Fruit fly (Drosophila melanogaster) whole organism, embryonic: ENCODE measurements around the gene PIG-U.

Experiments
- Atf6 ChIP-seq: fragments of 200-800 bp; sonication (Bioruptor generic); IDR thresholded peaks from 2 replicates; pipeline ENCODE4 v1.3.6; 2022; ENCODE audit warnings: missing biosample characterization, missing genetic modification characterization
- Bgb ChIP-seq: fragments of 200-800 bp; sonication (Bioruptor generic); IDR thresholded peaks from 2 replicates; pipeline ENCODE4 v1.3.6; 2022; ENCODE audit warnings: missing biosample characterization, missing genetic modification characterization; ENCODE audit not compliant: partially characterized antibody
- BtbVII ChIP-seq: fragments of 200-800 bp; sonication (Bioruptor generic); optimal IDR thresholded peaks from 3 replicates; lab custom pipeline; 2017; ENCODE audit warnings: missing biosample characterization, mild to moderate bottlenecking, missing genetic modification characterization
- CG10267 ChIP-seq: fragments of 200-800 bp; sonication (Bioruptor generic); optimal IDR thresholded peaks from 2 replicates; lab custom pipeline; 2018; ENCODE audit warnings: missing biosample characterization, mild to moderate bottlenecking, missing genetic modification characterization, moderate library complexity
- CG12769 ChIP-seq: fragments of 200-800 bp; sonication (Bioruptor generic); optimal IDR thresholded peaks from 2 replicates; lab custom pipeline; 2019; ENCODE audit warnings: missing biosample characterization, mild to moderate bottlenecking, missing genetic modification characterization, moderate library complexity
- CG14014 ChIP-seq: fragments of 200-800 bp; sonication (Bioruptor generic); IDR thresholded peaks from 2 replicates; pipeline ENCODE4 v1.3.6; 2022; ENCODE audit warnings: missing biosample characterization, missing genetic modification characterization
- CG14667 ChIP-seq: fragments of 200-800 bp; sonication (Bioruptor generic); IDR thresholded peaks from 2 replicates; pipeline ENCODE4 v1.3.6; 2022; ENCODE audit warnings: missing biosample characterization, missing genetic modification characterization
- CG1603 ChIP-seq: fragments of 200-800 bp; sonication (Bioruptor generic); optimal IDR thresholded peaks from 2 replicates; lab custom pipeline; 2019; ENCODE audit warnings: missing biosample characterization, mild to moderate bottlenecking, missing genetic modification characterization, moderate library complexity
- CG16815 ChIP-seq: fragments of 200-800 bp; sonication (Bioruptor generic); optimal IDR thresholded peaks from 3 replicates; lab custom pipeline; 2017; ENCODE audit warnings: missing biosample characterization, mild to moderate bottlenecking, missing genetic modification characterization
- CG17829 ChIP-seq: fragments of 200-800 bp; optimal IDR thresholded peaks from 2 replicates; lab custom pipeline; 2019; ENCODE audit warnings: missing biosample characterization, mild to moderate bottlenecking, missing genetic modification characterization, moderate library complexity
- CG18619 ChIP-seq: fragments of 200-800 bp; sonication (Bioruptor generic); optimal IDR thresholded peaks from 3 replicates; lab custom pipeline; 2017; ENCODE audit warnings: missing biosample characterization, mild to moderate bottlenecking, missing genetic modification characterization
- CG18764 ChIP-seq: fragments of 200-800 bp; sonication (Bioruptor generic); optimal IDR thresholded peaks from 3 replicates; lab custom pipeline; 2016; ENCODE audit warnings: missing biosample characterization, missing genetic modification characterization
- CG2199 ChIP-seq: fragments of 200-800 bp; sonication (Bioruptor generic); IDR thresholded peaks from 3 replicates; pipeline ENCODE4 v1.3.6; 2022; ENCODE audit warnings: missing biosample characterization, missing genetic modification characterization
- CG2875 ChIP-seq: fragments of 200-800 bp; sonication (Bioruptor generic); optimal IDR thresholded peaks from 2 replicates; lab custom pipeline; 2017; ENCODE audit warnings: missing biosample characterization, mild to moderate bottlenecking, missing genetic modification characterization, missing genetic modification reagents
- CG34422 ChIP-seq: fragments of 200-800 bp; sonication (Bioruptor generic); IDR thresholded peaks from 3 replicates; pipeline ENCODE4 v1.3.6; 2022; ENCODE audit warnings: missing biosample characterization, missing genetic modification characterization
- CG3838 ChIP-seq: fragments of 200-800 bp; sonication (Bioruptor generic); optimal IDR thresholded peaks from 3 replicates; lab custom pipeline; 2016; ENCODE audit warnings: missing biosample characterization, missing genetic modification characterization
- CG42726 ChIP-seq: fragments of 200-800 bp; sonication (Bioruptor generic); IDR thresholded peaks from 2 replicates; pipeline ENCODE4 v1.3.6; 2022; ENCODE audit warnings: missing biosample characterization, missing genetic modification characterization; ENCODE audit not compliant: partially characterized antibody
- CG4617 ChIP-seq: fragments of 200-800 bp; sonication (Bioruptor generic); optimal IDR thresholded peaks from 3 replicates; lab custom pipeline; 2016; ENCODE audit warnings: missing biosample characterization, missing genetic modification characterization, borderline replicate concordance
- CG4707 ChIP-seq: fragments of 200-800 bp; sonication (Bioruptor generic); optimal IDR thresholded peaks from 2 replicates; lab custom pipeline; 2018; ENCODE audit warnings: missing biosample characterization, mild to moderate bottlenecking, missing genetic modification characterization, moderate library complexity
- CG6654 ChIP-seq: fragments of 200-800 bp; sonication (Bioruptor generic); optimal IDR thresholded peaks from 2 replicates; lab custom pipeline; 2017; ENCODE audit warnings: missing biosample characterization, mild to moderate bottlenecking, missing genetic modification characterization
- CG6765 ChIP-seq: fragments of 200-800 bp; sonication (Bioruptor generic); optimal IDR thresholded peaks from 3 replicates; lab custom pipeline; 2017; ENCODE audit warnings: missing biosample characterization, mild to moderate bottlenecking, missing genetic modification characterization
- CG7745 ChIP-seq: fragments of 200-800 bp; sonication (Bioruptor generic); optimal IDR thresholded peaks from 2 replicates; lab custom pipeline; 2018; ENCODE audit warnings: missing biosample characterization, mild to moderate bottlenecking, missing genetic modification characterization, moderate library complexity
- CG9727 ChIP-seq: fragments of 200-800 bp; sonication (Bioruptor generic); optimal IDR thresholded peaks from 3 replicates; lab custom pipeline; 2017; ENCODE audit warnings: missing biosample characterization, mild to moderate bottlenecking, missing genetic modification characterization
- CG9797 ChIP-seq: fragments of 200-800 bp; sonication (Bioruptor generic); optimal IDR thresholded peaks from 3 replicates; lab custom pipeline; 2018; ENCODE audit warnings: missing biosample characterization, mild to moderate bottlenecking, missing genetic modification characterization
- Dad ChIP-seq: fragments of 200-800 bp; sonication (Bioruptor generic); optimal IDR thresholded peaks from 3 replicates; lab custom pipeline; 2016; ENCODE audit warnings: missing biosample characterization, missing genetic modification characterization
- Fer1 ChIP-seq: fragments of 200-800 bp; sonication (Bioruptor generic); optimal IDR thresholded peaks from 2 replicates; lab custom pipeline; 2017; ENCODE audit warnings: missing biosample characterization, mild to moderate bottlenecking, missing genetic modification characterization
- HmgZ ChIP-seq: fragments of 200-800 bp; sonication (Bioruptor generic); optimal IDR thresholded peaks from 2 replicates; lab custom pipeline; 2018; ENCODE audit warnings: missing biosample characterization, mild to moderate bottlenecking, missing genetic modification characterization
- MBD-R2 ChIP-seq: fragments of 200-800 bp; sonication (Bioruptor generic); IDR thresholded peaks from 2 replicates; pipeline ENCODE4 v1.3.6; 2022; ENCODE audit warnings: missing biosample characterization, missing genetic modification characterization
- Mad ChIP-seq: fragments of 200-800 bp; sonication (Bioruptor generic); optimal IDR thresholded peaks from 2 replicates; lab custom pipeline; 2016; ENCODE audit warnings: missing biosample characterization, missing genetic modification characterization
- NC2α ChIP-seq: fragments of 200-800 bp; sonication (Bioruptor generic); optimal IDR thresholded peaks from 2 replicates; lab custom pipeline; 2016; ENCODE audit warnings: missing biosample characterization, missing genetic modification characterization
- Neu2 ChIP-seq: fragments of 200-800 bp; sonication (Bioruptor generic); optimal IDR thresholded peaks from 3 replicates; lab custom pipeline; 2016; ENCODE audit warnings: missing biosample characterization, missing genetic modification characterization, borderline replicate concordance
- Nf-YA ChIP-seq: fragments of 200-800 bp; sonication (Bioruptor generic); IDR thresholded peaks from 2 replicates; pipeline ENCODE4 v1.3.6; 2022; ENCODE audit warnings: missing biosample characterization, missing genetic modification characterization
- Nf-YC ChIP-seq: fragments of 200-800 bp; optimal IDR thresholded peaks from 3 replicates; lab custom pipeline; 2019; ENCODE audit warnings: missing biosample characterization, mild to moderate bottlenecking, missing genetic modification characterization, moderate library complexity
- Pdp1 ChIP-seq, 2 experiments: fragments of 200-800 bp; sonication (Bioruptor generic); optimal IDR thresholded peaks; 3 replicates each; lab custom pipeline; 2016; ENCODE audit warnings: missing biosample characterization in 2 of 2, missing genetic modification characterization in 2 of 2, mild to moderate bottlenecking in 1 of 2, moderate library complexity in 1 of 2
- Rfx ChIP-seq: fragments of 200-800 bp; sonication (Bioruptor generic); IDR thresholded peaks from 2 replicates; pipeline ENCODE4 v1.3.6; 2022; ENCODE audit warnings: missing biosample characterization, missing genetic modification characterization
- Scr ChIP-seq: fragments of 200-800 bp; sonication (Bioruptor generic); IDR thresholded peaks from 2 replicates; pipeline ENCODE4 v1.3.6; 2022; ENCODE audit warnings: missing biosample characterization, missing genetic modification characterization; ENCODE audit not compliant: partially characterized antibody
- Tbp ChIP-seq: fragments of >200 bp; optimal IDR thresholded peaks from 2 replicates; lab custom pipeline; 2018; ENCODE audit warnings: missing biosample characterization, missing genetic modification characterization
- bigmax ChIP-seq: fragments of 200-800 bp; sonication (Bioruptor generic); optimal IDR thresholded peaks from 2 replicates; lab custom pipeline; 2018; ENCODE audit warnings: missing biosample characterization, mild to moderate bottlenecking, missing genetic modification characterization
- bowl ChIP-seq: fragments of 200-800 bp; sonication (Bioruptor generic); IDR thresholded peaks from 2 replicates; pipeline ENCODE4 v1.3.6; 2022; ENCODE audit warnings: missing biosample characterization, missing genetic modification characterization
- gfzf ChIP-seq: fragments of 200-800 bp; sonication (Bioruptor generic); optimal IDR thresholded peaks from 2 replicates; lab custom pipeline; 2016; ENCODE audit warnings: missing biosample characterization, mild to moderate bottlenecking, missing genetic modification characterization, moderate library complexity
- hbn ChIP-seq: fragments of 200-800 bp; sonication (Bioruptor generic); IDR thresholded peaks from 2 replicates; pipeline ENCODE4 v1.3.6; 2022; ENCODE audit warnings: missing biosample characterization, missing genetic modification characterization; ENCODE audit not compliant: partially characterized antibody
- jing ChIP-seq: fragments of 200-800 bp; sonication (Bioruptor generic); optimal IDR thresholded peaks from 2 replicates; lab custom pipeline; 2018; ENCODE audit warnings: missing biosample characterization, mild to moderate bottlenecking, missing genetic modification characterization
- ken ChIP-seq: fragments of 200-800 bp; sonication (Bioruptor generic); IDR thresholded peaks from 3 replicates; pipeline ENCODE4 v1.3.6; 2022; ENCODE audit warnings: missing biosample characterization, missing genetic modification characterization
- onecut ChIP-seq: fragments of 200-800 bp; sonication (Bioruptor generic); IDR thresholded peaks from 2 replicates; pipeline ENCODE4 v1.3.6; 2022; ENCODE audit warnings: missing biosample characterization, missing genetic modification characterization
- ssp ChIP-seq: fragments of 200-800 bp; sonication (Bioruptor generic); IDR thresholded peaks from 2 replicates; pipeline ENCODE4 v1.3.6; 2022; ENCODE audit warnings: missing biosample characterization, missing genetic modification characterization
- trh ChIP-seq: fragments of 200-800 bp; sonication (Bioruptor generic); optimal IDR thresholded peaks from 2 replicates; lab custom pipeline; 2016; ENCODE audit warnings: missing biosample characterization, missing genetic modification characterization
- unpg ChIP-seq: fragments of 200-800 bp; sonication (Bioruptor generic); optimal IDR thresholded peaks from 3 replicates; lab custom pipeline; 2018; ENCODE audit warnings: missing biosample characterization, mild to moderate bottlenecking, missing genetic modification characterization, moderate library complexity
- wdn ChIP-seq: fragments of 200-800 bp; sonication (Bioruptor generic); IDR thresholded peaks from 2 replicates; pipeline ENCODE4 v1.3.6; 2022; ENCODE audit warnings: missing biosample characterization, missing genetic modification characterization
- z ChIP-seq: fragments of 200-800 bp; sonication (Bioruptor generic); IDR thresholded peaks from 3 replicates; pipeline ENCODE4 v1.3.6; 2022; ENCODE audit warnings: missing biosample characterization, missing genetic modification characterization
- zf30C ChIP-seq: fragments of 200-800 bp; sonication (Bioruptor generic); optimal IDR thresholded peaks from 3 replicates; lab custom pipeline; 2018; ENCODE audit warnings: missing biosample characterization, mild to moderate bottlenecking, missing genetic modification characterization

Gene PIG-U

DNA sequence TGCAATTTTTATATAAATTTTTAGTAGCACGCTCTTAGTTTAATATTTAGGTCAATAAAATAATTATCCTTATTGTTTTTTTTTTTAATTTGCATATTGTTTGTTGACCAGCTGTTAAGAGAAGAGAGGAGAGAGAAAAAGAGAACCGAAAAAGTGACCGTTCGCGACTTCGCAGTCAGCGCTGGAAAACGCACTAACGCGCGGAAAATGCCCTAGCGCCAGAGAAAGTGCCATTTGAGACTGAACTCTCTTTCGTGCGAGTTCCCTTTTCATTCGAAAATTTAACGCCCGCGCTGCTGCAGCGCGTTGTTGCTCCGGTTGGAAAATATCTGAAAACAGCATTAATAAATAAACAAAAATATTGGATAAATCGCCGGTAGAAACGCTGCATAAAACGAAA lies 28.2 kb downstream of the PIG-U start (continued):
- no peak for TF ChIP-seq bowl (GFP tag; lab: Robert Waterston, UW)
- peak; percentile 55 for TF ChIP-seq CG1603 (tag; lab: Kevin White, UChicago)
- no peak for TF ChIP-seq CG4707 (GFP tag; lab: Kevin White, UChicago)
- TF ChIP-seq CG2875 (GFP tag; lab: Kevin White, UChicago), result peak; percentile 41
- TF ChIP-seq onecut (GFP tag; lab: Robert Waterston, UW), result peak; percentile 58
- peak; percentile 42 for TF ChIP-seq CG17829
- TF ChIP-seq HmgZ (tag; lab: Kevin White, UChicago), result peak; percentile 31
- TF ChIP-seq Bgb (GFP tag; lab: Robert Waterston, UW), result peak; percentile 37; the same call in 1 of the 2 replicates
- TF ChIP-seq Dad (GFP tag; lab: Kevin White, UChicago), result no peak
- TF ChIP-seq ken (GFP tag; lab: Robert Waterston, UW), result 0 out of 3 replicates have a peak, but pooled peaks have one; percentile 16
- TF ChIP-seq CG9727 (GFP tag; lab: Kevin White, UChicago), result peak; percentile 13
- TF ChIP-seq MBD-R2 (GFP tag; lab: Robert Waterston, UW), result no peak
- TF ChIP-seq CG6654, result no peak
- peak; percentile 1 for TF ChIP-seq Mad (GFP tag; lab: Kevin White, UChicago)
- TF ChIP-seq CG18619 (GFP tag; lab: Kevin White, UChicago), result no peak
- TF ChIP-seq jing (GFP tag; lab: Kevin White, UChicago), result no peak
- no peak for TF ChIP-seq CG7745 (tag; lab: Kevin White, UChicago)
- no peak for TF ChIP-seq ssp
- no peak for TF ChIP-seq Nf-YC (tag; lab: Kevin White, UChicago)
- peak; percentile 55; the same call in 1 of the 3 replicates for TF ChIP-seq z (GFP tag; lab: Robert Waterston, UW)
- peak; percentile 3 for TF ChIP-seq CG4617
- TF ChIP-seq CG3838 (GFP tag; lab: Kevin White, UChicago), result no peak
- no peak for TF ChIP-seq BtbVII
- TF ChIP-seq Neu2, result no peak
- TF ChIP-seq Scr (GFP tag; lab: Robert Waterston, UW), result peak; percentile 29; the same call in 1 of the 2 replicates
- peak; percentile 37; the same call in 1 of the 2 replicates for TF ChIP-seq Rfx
- no peak for TF ChIP-seq unpg (GFP tag; lab: Kevin White, UChicago)
- TF ChIP-seq gfzf (GFP tag; lab: Kevin White, UChicago), result peak; percentile 92
- TF ChIP-seq CG18764 (GFP tag; lab: Kevin White, UChicago), result no peak
- no peak for TF ChIP-seq hbn (GFP tag; lab: Robert Waterston, UW)
- peak in 1 of 2 experiments; percentile 30 for TF ChIP-seq Pdp1 (GFP tag; optimal IDR thresholded peaks at IDR 0.05; lab: Kevin White, UChicago)
- TF ChIP-seq zf30C (GFP tag; lab: Kevin White, UChicago), result peak; percentile 6
- TF ChIP-seq CG34422 (GFP tag; lab: Robert Waterston, UW), result peak; percentile 10; the same call in 1 of the 3 replicates
- no peak for TF ChIP-seq CG14667
- TF ChIP-seq CG2199 (GFP tag; lab: Robert Waterston, UW), result no peak
- TF ChIP-seq CG12769 (tag; lab: Kevin White, UChicago), result peak; percentile 27
- no peak for TF ChIP-seq CG16815 (GFP tag; lab: Kevin White, UChicago)
- TF ChIP-seq Fer1, result peak; percentile 14
- TF ChIP-seq Atf6, result 0 out of 2 replicates have a peak, but pooled peaks have one; percentile 17
- no peak for TF ChIP-seq wdn (GFP tag; lab: Robert Waterston, UW)
- peak; percentile 34 for TF ChIP-seq CG6765 (GFP tag; lab: Kevin White, UChicago)
- no peak for TF ChIP-seq NC2α (GFP tag; lab: Kevin White, UChicago)
- TF ChIP-seq trh (GFP tag; lab: Kevin White, UChicago), result no peak
- peak; percentile 71 for TF ChIP-seq CG9797 (GFP tag; lab: Kevin White, UChicago)
- no peak for TF ChIP-seq Nf-YA
- peak; percentile 47; the same call in 1 of the 2 replicates for TF ChIP-seq CG42726 (GFP tag; lab: Robert Waterston, UW)
- peak; percentile 14; the same call in 1 of the 2 replicates for TF ChIP-seq CG14014 (GFP tag; lab: Robert Waterston, UW)
- no peak for TF ChIP-seq bigmax (GFP tag; lab: Kevin White, UChicago)
- TF ChIP-seq Tbp (GFP tag; lab: Kevin White, UChicago), result no peak
- peak; percentile 17 for TF ChIP-seq CG10267 (tag; lab: Kevin White, UChicago)
